Worm (Caenorhabditis elegans) whole organism, L2 larva: ENCODE results near the gene D2023.1.
A peak's percentile ranks its signal among the peaks of the same experiment; 100 is the strongest.

Source experiments
- C34F6.9 ChIP-seq: fragments of 150-350 bp; optimal IDR thresholded peaks from 2 replicates; lab custom pipeline; 2014; ENCODE audit warnings: missing biosample characterization, missing genetic modification characterization
- F13H6.1 ChIP-seq: sonication (generic microtip); optimal IDR thresholded peaks from 2 replicates; lab custom pipeline; 2016; ENCODE audit warnings: missing genetic modification characterization, missing compliant biosample characterization
- R02D3.7 ChIP-seq: fragments of 150-350 bp; optimal IDR thresholded peaks from 2 replicates; lab custom pipeline; 2014; ENCODE audit warnings: missing biosample characterization, missing genetic modification characterization
- Y55F3AM.14 ChIP-seq: fragments of 200-800 bp; sonication (Bioruptor generic); optimal IDR thresholded peaks from 2 replicates; lab custom pipeline; 2018; ENCODE audit warnings: mild to moderate bottlenecking, missing genetic modification characterization, missing compliant biosample characterization
- ZK546.5 ChIP-seq: sonication (generic microtip); optimal IDR thresholded peaks from 2 replicates; lab custom pipeline; 2017; ENCODE audit warnings: missing biosample characterization, missing genetic modification characterization
- alr-1 ChIP-seq: fragments of 150-350 bp; optimal IDR thresholded peaks from 2 replicates; lab custom pipeline; 2014; ENCODE audit warnings: missing biosample characterization, missing genetic modification characterization
- aly-2 ChIP-seq: fragments of 150-350 bp; optimal IDR thresholded peaks from 2 replicates; lab custom pipeline; 2014; ENCODE audit warnings: missing biosample characterization, missing genetic modification characterization
- ama-1 ChIP-seq: fragments of 150-350 bp; optimal IDR thresholded peaks from 2 replicates; lab custom pipeline; 2018; ENCODE audit warnings: inconsistent platforms
- blmp-1 ChIP-seq: sonication (generic microtip); optimal IDR thresholded peaks from 2 replicates; lab custom pipeline; 2017; ENCODE audit warnings: missing genetic modification characterization, mild to moderate bottlenecking, missing compliant biosample characterization, antibody characterized with exemption, moderate library complexity; ENCODE audit not compliant: insufficient read depth
- ceh-16 ChIP-seq: fragments of 150-350 bp; optimal IDR thresholded peaks from 2 replicates; lab custom pipeline; 2014; ENCODE audit warnings: missing biosample characterization, missing genetic modification characterization
- ceh-82 ChIP-seq: fragments of 150-350 bp; optimal IDR thresholded peaks from 2 replicates; lab custom pipeline; 2014; ENCODE audit warnings: missing biosample characterization, missing genetic modification characterization
- crh-2 ChIP-seq: sonication (generic microtip); optimal IDR thresholded peaks from 2 replicates; lab custom pipeline; 2017; ENCODE audit warnings: missing biosample characterization, missing genetic modification characterization
- dmd-4 ChIP-seq: sonication (generic microtip); optimal IDR thresholded peaks from 2 replicates; lab custom pipeline; 2017; ENCODE audit warnings: missing biosample characterization, missing genetic modification characterization
- egl-27 ChIP-seq: sonication (generic microtip); optimal IDR thresholded peaks from 3 replicates; lab custom pipeline; 2017; ENCODE audit warnings: missing biosample characterization, missing genetic modification reagents, missing genetic modification characterization
- elt-1 ChIP-seq: fragments of 150-350 bp; optimal IDR thresholded peaks from 2 replicates; lab custom pipeline; 2014; ENCODE audit warnings: missing biosample characterization, missing genetic modification characterization
- elt-3 ChIP-seq: sonication (generic microtip); optimal IDR thresholded peaks from 2 replicates; lab custom pipeline; 2017; ENCODE audit warnings: missing biosample characterization, missing genetic modification characterization
- fos-1 ChIP-seq: fragments of 150-350 bp; optimal IDR thresholded peaks from 2 replicates; lab custom pipeline; 2014; ENCODE audit warnings: missing biosample characterization, missing genetic modification characterization
- gmeb-1 ChIP-seq: fragments of 150-350 bp; optimal IDR thresholded peaks from 2 replicates; lab custom pipeline; 2014; ENCODE audit warnings: missing biosample characterization, missing genetic modification characterization
- lin-11 ChIP-seq: fragments of 150-350 bp; sonication (generic microtip); optimal IDR thresholded peaks from 2 replicates; lab custom pipeline; 2014; ENCODE audit warnings: missing biosample characterization, missing genetic modification characterization, inconsistent platforms, mixed read lengths
- lin-13 ChIP-seq: fragments of 150-350 bp; optimal IDR thresholded peaks from 2 replicates; lab custom pipeline; 2014; ENCODE audit warnings: missing biosample characterization, missing genetic modification reagents, missing genetic modification characterization
- lin-39 ChIP-seq: fragments of 150-350 bp; optimal IDR thresholded peaks from 2 replicates; lab custom pipeline; 2014; ENCODE audit warnings: missing biosample characterization, missing genetic modification reagents, missing genetic modification characterization
- lsy-2 ChIP-seq, 2 experiments: fragments of 150-350 bp in 1 of 2; sonication (generic microtip) in 1 of 2; optimal IDR thresholded peaks; 2 replicates each; lab custom pipeline; 2014 to 2017; ENCODE audit warnings: missing biosample characterization in 2 of 2, missing genetic modification characterization in 2 of 2
- mab-5 ChIP-seq: fragments of 150-350 bp; optimal IDR thresholded peaks from 2 replicates; lab custom pipeline; 2014; ENCODE audit warnings: missing biosample characterization, missing genetic modification characterization
- mbf-1 ChIP-seq: sonication (generic microtip); optimal IDR thresholded peaks from 2 replicates; lab custom pipeline; 2017; ENCODE audit warnings: missing biosample characterization, missing genetic modification characterization
- mdl-1 ChIP-seq, 2 experiments: fragments of 150-350 bp in 1 of 2; sonication (generic microtip) in 1 of 2; optimal IDR thresholded peaks; 2 replicates each; lab custom pipeline; 2017; ENCODE audit warnings: missing biosample characterization in 2 of 2, missing genetic modification characterization in 2 of 2
- nhr-10 ChIP-seq: sonication (generic microtip); optimal IDR thresholded peaks from 2 replicates; lab custom pipeline; 2017; ENCODE audit warnings: missing biosample characterization, missing genetic modification characterization
- nhr-11 ChIP-seq: fragments of 150-350 bp; optimal IDR thresholded peaks from 2 replicates; lab custom pipeline; 2014; ENCODE audit warnings: missing biosample characterization, missing genetic modification characterization
- nhr-12 ChIP-seq: fragments of 150-350 bp; optimal IDR thresholded peaks from 2 replicates; lab custom pipeline; 2014; ENCODE audit warnings: missing biosample characterization, missing genetic modification characterization
- nhr-129 ChIP-seq: fragments of 150-350 bp; optimal IDR thresholded peaks from 2 replicates; lab custom pipeline; 2014; ENCODE audit warnings: missing biosample characterization, missing genetic modification characterization
- nhr-21 ChIP-seq: fragments of 150-350 bp; optimal IDR thresholded peaks from 2 replicates; lab custom pipeline; 2014; ENCODE audit warnings: missing biosample characterization, missing genetic modification characterization
- nhr-23 ChIP-seq: fragments of 150-350 bp; optimal IDR thresholded peaks from 2 replicates; lab custom pipeline; 2014; ENCODE audit warnings: missing biosample characterization, missing genetic modification reagents, missing genetic modification characterization
- nhr-237 ChIP-seq: fragments of 150-350 bp; optimal IDR thresholded peaks from 2 replicates; lab custom pipeline; 2014; ENCODE audit warnings: missing biosample characterization, missing genetic modification characterization
- nhr-25 ChIP-seq: fragments of 150-350 bp; sonication (generic microtip); optimal IDR thresholded peaks from 3 replicates; lab custom pipeline; 2014; ENCODE audit warnings: missing biosample characterization, missing genetic modification characterization
- nhr-6 ChIP-seq: fragments of 150-350 bp; optimal IDR thresholded peaks from 2 replicates; lab custom pipeline; 2014; ENCODE audit warnings: missing biosample characterization, missing genetic modification characterization
- nhr-77 ChIP-seq: fragments of 150-350 bp; optimal IDR thresholded peaks from 2 replicates; lab custom pipeline; 2014; ENCODE audit warnings: missing biosample characterization, missing genetic modification characterization
- peb-1 ChIP-seq: fragments of 150-350 bp; optimal IDR thresholded peaks from 2 replicates; lab custom pipeline; 2014; ENCODE audit warnings: missing biosample characterization, missing genetic modification characterization
- sem-4 ChIP-seq: fragments of 150-350 bp; optimal IDR thresholded peaks from 2 replicates; lab custom pipeline; 2014; ENCODE audit warnings: missing biosample characterization, missing genetic modification reagents, missing genetic modification characterization
- skn-1 ChIP-seq: sonication (generic microtip); optimal IDR thresholded peaks from 2 replicates; lab custom pipeline; 2017; ENCODE audit warnings: missing biosample characterization, missing genetic modification characterization
- sma-3 ChIP-seq: sonication (generic microtip); optimal IDR thresholded peaks from 2 replicates; lab custom pipeline; 2016; ENCODE audit warnings: missing genetic modification reagents, missing genetic modification characterization, missing compliant biosample characterization
- sma-9 ChIP-seq, 2 experiments: fragments of 150-350 bp in 1 of 2; sonication (generic microtip) in 1 of 2; optimal IDR thresholded peaks; 2 replicates each; lab custom pipeline; 2014 to 2016; ENCODE audit warnings: missing genetic modification characterization in 2 of 2, mild to moderate bottlenecking in 1 of 2, missing biosample characterization in 1 of 2, missing compliant biosample characterization in 1 of 2, missing genetic modification reagents in 1 of 2, moderate library complexity in 1 of 2
- snpc-4 ChIP-seq: fragments of 150-350 bp; optimal IDR thresholded peaks from 2 replicates; lab custom pipeline; 2014; ENCODE audit warnings: missing biosample characterization, missing genetic modification characterization
- unc-39 ChIP-seq: fragments of 150-350 bp; optimal IDR thresholded peaks from 2 replicates; lab custom pipeline; 2014; ENCODE audit warnings: missing biosample characterization, missing genetic modification characterization
- unc-55 ChIP-seq: fragments of 150-350 bp; sonication (generic microtip); optimal IDR thresholded peaks from 3 replicates; lab custom pipeline; 2014; ENCODE audit warnings: missing biosample characterization, missing genetic modification reagents, missing genetic modification characterization
- unc-62 ChIP-seq: fragments of 150-350 bp; optimal IDR thresholded peaks from 2 replicates; lab custom pipeline; 2014; ENCODE audit warnings: missing biosample characterization, missing genetic modification reagents, missing genetic modification characterization
- zag-1 ChIP-seq: fragments of 150-350 bp; optimal IDR thresholded peaks from 2 replicates; lab custom pipeline; 2014; ENCODE audit warnings: missing biosample characterization, missing genetic modification characterization
- ztf-1 ChIP-seq: fragments of 200-800 bp; sonication (Bioruptor generic); conservative IDR thresholded peaks from 2 replicates; pipeline ENCODE4 v1.3.6; 2022; ENCODE audit warnings: missing genetic modification characterization, missing compliant biosample characterization
- ztf-11 ChIP-seq: sonication (generic microtip); optimal IDR thresholded peaks from 2 replicates; lab custom pipeline; 2017; ENCODE audit warnings: missing biosample characterization, missing genetic modification characterization
- ztf-4 ChIP-seq: fragments of 150-350 bp; optimal IDR thresholded peaks from 2 replicates; lab custom pipeline; 2014; ENCODE audit warnings: missing biosample characterization, missing genetic modification characterization

Gene D2023.1

ce11 chrV:11801076-11801849 lies 11.9 kb downstream of the D2023.1 start:
- TF ChIP-seq lin-11 (tag; lab: Kevin White, UChicago) (no peak), fos-1 (peak; percentile 76), sma-9 (GFP tag; optimal IDR thresholded peaks at IDR 0.05; lab: Kevin White, UChicago) (peak; percentile 95), sma-9 (tag; optimal IDR thresholded peaks at IDR 0.05; lab: Kevin White, UChicago) (no peak), ztf-4 (tag; lab: Kevin White, UChicago) (no peak), F13H6.1 (tag; lab: Kevin White, UChicago) (no peak), nhr-77 (tag; lab: Kevin White, UChicago) (no peak), ceh-16 (tag; lab: Kevin White, UChicago) (no peak), lin-13 (no peak), ceh-82 (tag; lab: Kevin White, UChicago) (no peak), nhr-23 (tag; lab: Kevin White, UChicago) (no peak), alr-1 (tag; lab: Kevin White, UChicago) (no peak), nhr-21 (tag; lab: Kevin White, UChicago) (peak; percentile 85), mdl-1 (tag; optimal IDR thresholded peaks at IDR 0.05; lab: Kevin White, UChicago) (no peak), nhr-11 (no peak), aly-2 (tag; lab: Kevin White, UChicago) (no peak), nhr-6 (tag; lab: Kevin White, UChicago) (no peak), ama-1 (lab: Kevin White, UChicago) (no peak), R02D3.7 (tag; lab: Kevin White, UChicago) (no peak), nhr-237 (tag; lab: Kevin White, UChicago) (no peak), unc-62 (no peak), ZK546.5 (tag; lab: Kevin White, UChicago) (no peak), elt-3 (no peak), elt-1 (tag; lab: Kevin White, UChicago) (no peak), sma-3 (GFP tag; lab: Kevin White, UChicago) (peak; percentile 86), gmeb-1 (tag; lab: Kevin White, UChicago) (no peak), nhr-12 (tag; lab: Kevin White, UChicago) (no peak), dmd-4 (no peak), peb-1 (tag; lab: Kevin White, UChicago) (no peak), mbf-1 (no peak), nhr-25 (tag; lab: Kevin White, UChicago) (peak; percentile 70), lsy-2 (tag; optimal IDR thresholded peaks at IDR 0.05; lab: Kevin White, UChicago) (peak in 1 of 2 experiments; percentile 57), zag-1 (tag; lab: Kevin White, UChicago) (no peak), Y55F3AM.14 (GFP tag; lab: Kevin White, UChicago) (no peak), lin-39 (tag; lab: Kevin White, UChicago) (no peak), ztf-1 (GFP tag; lab: Robert Waterston, UW) (no peak), snpc-4 (tag; lab: Kevin White, UChicago) (no peak), nhr-129 (tag; lab: Kevin White, UChicago) (no peak), mab-5 (tag; lab: Kevin White, UChicago) (no peak), unc-39 (tag; lab: Kevin White, UChicago) (no peak), unc-55 (GFP tag; lab: Kevin White, UChicago) (no peak), sem-4 (tag; lab: Kevin White, UChicago) (no peak), skn-1 (tag; lab: Kevin White, UChicago) (no peak), nhr-10 (no peak), blmp-1 (tag; lab: Kevin White, UChicago) (peak; percentile 61), egl-27 (tag; lab: Kevin White, UChicago) (peak; percentile 59), C34F6.9 (tag; lab: Kevin White, UChicago) (no peak), crh-2 (tag; lab: Kevin White, UChicago) (no peak), ztf-11 (tag; lab: Kevin White, UChicago) (no peak)
